Fruit fly (Drosophila melanogaster) whole organism, prepupa: ENCODE data around the gene CG2663.

Source experiments
- CG10669 ChIP-seq: fragments of 200-800 bp; sonication (Bioruptor generic); optimal IDR thresholded peaks from 3 replicates; lab custom pipeline; 2018; ENCODE audit warnings: missing biosample characterization, mild to moderate bottlenecking, missing genetic modification characterization, moderate library complexity
- CG31627 ChIP-seq: fragments of 200-800 bp; sonication (Bioruptor generic); optimal IDR thresholded peaks from 3 replicates; lab custom pipeline; 2016; ENCODE audit warnings: missing biosample characterization, missing genetic modification characterization
- CG6792 ChIP-seq: fragments of 200-800 bp; sonication (Bioruptor generic); optimal IDR thresholded peaks from 3 replicates; lab custom pipeline; 2016; ENCODE audit warnings: missing biosample characterization, missing genetic modification characterization
- CG6854 ChIP-seq: fragments of 200-800 bp; sonication (Bioruptor generic); optimal IDR thresholded peaks from 2 replicates; lab custom pipeline; 2017; ENCODE audit warnings: missing biosample characterization, mild to moderate bottlenecking, missing genetic modification characterization
- OdsH ChIP-seq: fragments of 200-800 bp; sonication (Bioruptor generic); optimal IDR thresholded peaks from 3 replicates; lab custom pipeline; 2016; ENCODE audit warnings: missing biosample characterization, missing genetic modification characterization
- Sox14 ChIP-seq: fragments of 200-800 bp; sonication (Bioruptor generic); optimal IDR thresholded peaks from 3 replicates; lab custom pipeline; 2016; ENCODE audit warnings: missing biosample characterization, missing genetic modification characterization
- esn ChIP-seq: fragments of 200-800 bp; sonication (Bioruptor generic); optimal IDR thresholded peaks from 2 replicates; lab custom pipeline; 2016; ENCODE audit warnings: missing biosample characterization, mild to moderate bottlenecking, missing genetic modification characterization, moderate library complexity
- lz ChIP-seq: fragments of 200-800 bp; sonication (Bioruptor generic); optimal IDR thresholded peaks from 3 replicates; lab custom pipeline; 2016; ENCODE audit warnings: missing biosample characterization, missing genetic modification characterization
- salr ChIP-seq, 2 experiments: fragments of 200-800 bp; sonication (Bioruptor generic); optimal IDR thresholded peaks; 3 replicates each; lab custom pipeline; 2016 to 2018; ENCODE audit warnings: missing biosample characterization in 2 of 2, missing genetic modification characterization in 2 of 2, mild to moderate bottlenecking in 1 of 2
- spab ChIP-seq: fragments of 200-800 bp; sonication (Bioruptor generic); optimal IDR thresholded peaks from 2 replicates; lab custom pipeline; 2017; ENCODE audit warnings: missing biosample characterization, mild to moderate bottlenecking, missing genetic modification characterization, missing genetic modification reagents
- topi ChIP-seq: fragments of 200-800 bp; sonication (Bioruptor generic); optimal IDR thresholded peaks from 3 replicates; lab custom pipeline; 2016; ENCODE audit warnings: missing biosample characterization, missing genetic modification characterization

DNA sequence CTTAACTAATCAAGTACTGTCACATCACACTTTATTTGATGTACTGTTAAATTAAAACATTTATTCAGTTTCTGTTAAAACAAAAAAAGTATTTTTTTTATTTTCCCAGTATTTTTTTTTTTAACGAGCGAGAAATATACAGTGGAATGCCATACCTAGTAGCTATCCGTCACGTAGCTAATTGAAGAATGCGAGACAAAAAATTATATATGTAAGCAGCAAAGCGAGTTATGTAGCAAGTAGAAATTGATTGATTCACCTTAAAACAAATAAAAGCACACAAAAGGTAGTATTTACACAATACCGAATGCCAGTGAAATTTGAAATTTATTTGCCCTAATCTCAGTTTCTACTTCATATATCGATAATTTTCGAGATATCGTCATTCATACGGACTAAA is 34.8 kb upstream of the CG2663 start:
- TF ChIP-seq CG31627 (GFP tag; lab: Kevin White, UChicago) (no peak), topi (GFP tag; lab: Kevin White, UChicago) (no peak), lz (GFP tag; lab: Kevin White, UChicago) (no peak), CG6854 (GFP tag; lab: Kevin White, UChicago) (no peak), CG6792 (GFP tag; lab: Kevin White, UChicago) (no peak), CG10669 (no peak), esn (GFP tag; lab: Kevin White, UChicago) (no peak), spab (no peak), OdsH (no peak), salr (GFP tag; optimal IDR thresholded peaks at IDR 0.05; lab: Kevin White, UChicago) (no peak), Sox14 (GFP tag; lab: Kevin White, UChicago) (peak; percentile 24)
